Worm (Caenorhabditis elegans) whole organism, young adult: ENCODE results near the gene fbxb-74.
A peak's percentile ranks its signal among the peaks of the same experiment; 100 is the strongest.

Source experiments
- B0019.2 ChIP-seq: fragments of 200-800 bp; sonication (Bioruptor generic); conservative IDR thresholded peaks from 2 replicates; pipeline ENCODE4 v1.3.6; 2022; ENCODE audit warnings: missing genetic modification reagents, missing genetic modification characterization, missing compliant biosample characterization
- B0336.3 ChIP-seq: fragments of 200-800 bp; sonication (Bioruptor generic); IDR thresholded peaks from 2 replicates; pipeline ENCODE4 v1.3.6; 2022; ENCODE audit warnings: missing genetic modification characterization, missing compliant biosample characterization
- C06A6.2 ChIP-seq: fragments of 200-800 bp; sonication (Bioruptor generic); conservative IDR thresholded peaks from 2 replicates; pipeline ENCODE4 v1.3.6; 2022; ENCODE audit warnings: missing genetic modification characterization, missing compliant biosample characterization
- F10E7.11 ChIP-seq: sonication (generic microtip); optimal IDR thresholded peaks from 2 replicates; lab custom pipeline; 2017; ENCODE audit warnings: mild to moderate bottlenecking, missing genetic modification characterization, moderate library complexity, missing compliant biosample characterization
- F57C9.4 ChIP-seq: sonication (generic microtip); optimal IDR thresholded peaks from 2 replicates; lab custom pipeline; 2017; ENCODE audit warnings: mild to moderate bottlenecking, missing genetic modification characterization, missing compliant biosample characterization
- Y53G8AR.9 ChIP-seq: fragments of 200-800 bp; sonication (Bioruptor generic); conservative IDR thresholded peaks from 2 replicates; pipeline ENCODE4 v1.3.6; 2022; ENCODE audit warnings: missing genetic modification reagents, missing genetic modification characterization, missing compliant biosample characterization
- Y67H2A.10 ChIP-seq: fragments of 200-800 bp; sonication (Bioruptor generic); conservative IDR thresholded peaks from 2 replicates; pipeline ENCODE4 v1.3.6; 2022; ENCODE audit warnings: missing genetic modification reagents, missing genetic modification characterization, missing compliant biosample characterization
- Y79H2A.3 ChIP-seq: fragments of 200-800 bp; sonication (Bioruptor generic); conservative IDR thresholded peaks from 2 replicates; pipeline ENCODE4 v1.3.6; 2022; ENCODE audit warnings: missing genetic modification reagents, missing genetic modification characterization, missing compliant biosample characterization
- ZK185.1 ChIP-seq: sonication (generic microtip); optimal IDR thresholded peaks from 2 replicates; lab custom pipeline; 2016; ENCODE audit warnings: mild to moderate bottlenecking, missing genetic modification characterization, missing compliant biosample characterization; ENCODE audit not compliant: poor library complexity, severe bottlenecking
- akir-1 ChIP-seq: fragments of 200-800 bp; sonication (Bioruptor generic); optimal IDR thresholded peaks from 2 replicates; lab custom pipeline; 2018; ENCODE audit warnings: mild to moderate bottlenecking, missing genetic modification characterization, moderate library complexity, missing compliant biosample characterization
- aptf-3 ChIP-seq: fragments of 200-800 bp; sonication (Bioruptor generic); IDR thresholded peaks from 2 replicates; pipeline ENCODE4 v1.3.6; 2022; ENCODE audit warnings: missing genetic modification characterization, missing compliant biosample characterization
- attf-5 ChIP-seq: fragments of 200-800 bp; sonication (Bioruptor generic); optimal IDR thresholded peaks from 2 replicates; lab custom pipeline; 2018; ENCODE audit warnings: mild to moderate bottlenecking, missing genetic modification characterization, missing compliant biosample characterization
- attf-6 ChIP-seq: fragments of 200-800 bp; sonication (Bioruptor generic); IDR thresholded peaks from 2 replicates; pipeline ENCODE4 v1.3.6; 2022; ENCODE audit warnings: missing genetic modification reagents, missing genetic modification characterization, missing compliant biosample characterization
- cebp-1 ChIP-seq, 2 experiments: fragments of 200-800 bp in 1 of 2; sonication (Bioruptor generic) in 1 of 2; sonication (generic microtip) in 1 of 2; IDR thresholded peaks in 1 of 2; optimal IDR thresholded peaks in 1 of 2; 2 replicates each; pipeline versions ENCODE4 v1.3.6 to Lab custom; 2017 to 2022; ENCODE audit warnings: missing compliant biosample characterization in 2 of 2, missing genetic modification characterization in 2 of 2, mild to moderate bottlenecking in 1 of 2, missing genetic modification reagents in 1 of 2, moderate library complexity in 1 of 2
- ceh-100 ChIP-seq: fragments of 200-800 bp; sonication (Bioruptor generic); IDR thresholded peaks from 2 replicates; pipeline ENCODE4 v1.3.6; 2022; ENCODE audit warnings: missing genetic modification reagents, missing genetic modification characterization, missing compliant biosample characterization
- ceh-27 ChIP-seq: fragments of 200-800 bp; sonication (Bioruptor generic); optimal IDR thresholded peaks from 2 replicates; lab custom pipeline; 2018; ENCODE audit warnings: mild to moderate bottlenecking, missing genetic modification characterization, moderate library complexity, missing compliant biosample characterization
- ceh-58 ChIP-seq: fragments of 200-800 bp; sonication (Bioruptor generic); IDR thresholded peaks from 2 replicates; pipeline ENCODE4 v1.3.6; 2022; ENCODE audit warnings: missing genetic modification characterization, missing compliant biosample characterization
- chd-7 ChIP-seq: sonication (generic microtip); optimal IDR thresholded peaks from 2 replicates; lab custom pipeline; 2016; ENCODE audit warnings: mild to moderate bottlenecking, missing genetic modification characterization, moderate library complexity, missing compliant biosample characterization
- dpff-1 ChIP-seq: sonication (generic microtip); optimal IDR thresholded peaks from 2 replicates; lab custom pipeline; 2017; ENCODE audit warnings: mild to moderate bottlenecking, missing genetic modification characterization, missing compliant biosample characterization
- dpl-1 ChIP-seq: fragments of 150-350 bp; optimal IDR thresholded peaks from 2 replicates; lab custom pipeline; 2014; ENCODE audit warnings: missing biosample characterization, missing genetic modification reagents, missing genetic modification characterization
- efl-1 ChIP-seq: fragments of 150-350 bp; optimal IDR thresholded peaks from 2 replicates; lab custom pipeline; 2014; ENCODE audit warnings: missing biosample characterization, missing genetic modification reagents, missing genetic modification characterization
- hlh-26 ChIP-seq: fragments of 200-800 bp; sonication (Bioruptor generic); conservative IDR thresholded peaks from 2 replicates; pipeline ENCODE4 v1.3.6; 2022; ENCODE audit warnings: missing genetic modification reagents, missing genetic modification characterization, missing compliant biosample characterization
- hmg-1.2 ChIP-seq: fragments of 200-800 bp; sonication (Bioruptor generic); IDR thresholded peaks from 2 replicates; pipeline ENCODE4 v1.3.6; 2022; ENCODE audit warnings: missing genetic modification reagents, missing genetic modification characterization, missing compliant biosample characterization
- hrde-1 ChIP-seq: sonication (generic microtip); optimal IDR thresholded peaks from 2 replicates; lab custom pipeline; 2016; ENCODE audit warnings: missing genetic modification characterization, mild to moderate bottlenecking, missing compliant biosample characterization, moderate library complexity, missing genotype, missing genetic modification reagents, borderline replicate concordance
- hsf-1 ChIP-seq: fragments of 200-800 bp; sonication (Bioruptor generic); IDR thresholded peaks from 2 replicates; pipeline ENCODE4 v1.3.6; 2022; ENCODE audit warnings: missing genetic modification reagents, missing genetic modification characterization, missing compliant biosample characterization
- let-526 ChIP-seq: fragments of 200-800 bp; sonication (Bioruptor generic); IDR thresholded peaks from 2 replicates; pipeline ENCODE4 v1.3.6; 2022; ENCODE audit warnings: missing genetic modification reagents, missing genetic modification characterization, missing compliant biosample characterization
- let-607 ChIP-seq, 2 experiments: fragments of 200-800 bp in 1 of 2; sonication (Bioruptor generic) in 1 of 2; sonication (generic microtip) in 1 of 2; optimal IDR thresholded peaks; 2 replicates each; lab custom pipeline; 2016 to 2018; ENCODE audit warnings: mild to moderate bottlenecking in 2 of 2, missing compliant biosample characterization in 2 of 2, missing genetic modification characterization in 2 of 2, moderate library complexity in 2 of 2, missing genotype in 1 of 2
- lin-26 ChIP-seq: fragments of 200-800 bp; sonication (Bioruptor generic); IDR thresholded peaks from 2 replicates; pipeline ENCODE4 v1.3.6; 2022; ENCODE audit warnings: missing genetic modification reagents, missing genetic modification characterization, missing compliant biosample characterization
- lin-35 ChIP-seq, 3 experiments: fragments of 150-350 bp in 2 of 3; sonication (generic microtip) in 1 of 3; optimal IDR thresholded peaks; 2 replicates each; lab custom pipeline; 2014 to 2018; ENCODE audit warnings: missing biosample characterization in 3 of 3, missing genetic modification characterization in 3 of 3, missing genetic modification reagents in 3 of 3
- madf-10 ChIP-seq: sonication (generic microtip); optimal IDR thresholded peaks from 2 replicates; lab custom pipeline; 2016; ENCODE audit warnings: mild to moderate bottlenecking, missing genetic modification characterization, missing compliant biosample characterization
- madf-3 ChIP-seq: fragments of 200-800 bp; sonication (Bioruptor generic); IDR thresholded peaks from 2 replicates; pipeline ENCODE4 v1.3.6; 2022; ENCODE audit warnings: missing genetic modification reagents, missing genetic modification characterization, missing compliant biosample characterization
- nfya-2 ChIP-seq: fragments of 200-800 bp; sonication (Bioruptor generic); IDR thresholded peaks from 2 replicates; pipeline ENCODE4 v1.3.6; 2022; ENCODE audit warnings: missing genetic modification reagents, missing genetic modification characterization, missing compliant biosample characterization
- nhr-120 ChIP-seq: fragments of 200-800 bp; sonication (Bioruptor generic); IDR thresholded peaks from 2 replicates; pipeline ENCODE4 v1.3.6; 2022; ENCODE audit warnings: missing genetic modification characterization, missing compliant biosample characterization
- nhr-179 ChIP-seq: sonication (generic microtip); optimal IDR thresholded peaks from 2 replicates; lab custom pipeline; 2016; ENCODE audit warnings: mild to moderate bottlenecking, missing genetic modification characterization, missing compliant biosample characterization
- nhr-80 ChIP-seq: sonication (generic microtip); optimal IDR thresholded peaks from 2 replicates; lab custom pipeline; 2016; ENCODE audit warnings: missing genetic modification characterization, missing compliant biosample characterization
- pbrm-1 ChIP-seq: fragments of 200-800 bp; sonication (Bioruptor generic); IDR thresholded peaks from 2 replicates; pipeline ENCODE4 v1.3.6; 2022; ENCODE audit warnings: missing genetic modification reagents, missing genetic modification characterization, missing compliant biosample characterization
- rcor-1 ChIP-seq: fragments of 200-800 bp; sonication (Bioruptor generic); IDR thresholded peaks from 2 replicates; pipeline ENCODE4 v1.3.6; 2022; ENCODE audit warnings: missing genetic modification reagents, missing genetic modification characterization, missing compliant biosample characterization
- rec-8 ChIP-seq, 2 experiments: sonication (generic microtip); optimal IDR thresholded peaks; 2 replicates each; lab custom pipeline; 2016; ENCODE audit warnings: mild to moderate bottlenecking in 2 of 2, missing genetic modification characterization in 2 of 2, missing genetic modification reagents in 2 of 2, missing genotype in 2 of 2, missing biosample characterization in 1 of 2, missing compliant biosample characterization in 1 of 2, moderate library complexity in 1 of 2
- repo-1 ChIP-seq: sonication (generic microtip); optimal IDR thresholded peaks from 2 replicates; lab custom pipeline; 2017; ENCODE audit warnings: mild to moderate bottlenecking, missing genetic modification characterization, missing compliant biosample characterization
- sea-2 ChIP-seq: fragments of 200-800 bp; sonication (Bioruptor generic); IDR thresholded peaks from 2 replicates; pipeline ENCODE4 v1.3.6; 2022; ENCODE audit warnings: missing genetic modification characterization, missing compliant biosample characterization
- snpc-1.3 ChIP-seq: sonication (generic microtip); optimal IDR thresholded peaks from 2 replicates; lab custom pipeline; 2017; ENCODE audit warnings: missing genetic modification characterization, mild to moderate bottlenecking, missing compliant biosample characterization, antibody characterized with exemption, moderate library complexity, missing genotype, missing genetic modification reagents; ENCODE audit not compliant: insufficient read depth
- snpc-3.4 ChIP-seq: sonication (generic microtip); optimal IDR thresholded peaks from 2 replicates; lab custom pipeline; 2017; ENCODE audit warnings: missing genetic modification characterization, mild to moderate bottlenecking, missing compliant biosample characterization, antibody characterized with exemption, moderate library complexity, missing genotype, missing genetic modification reagents
- tbx-9 ChIP-seq: sonication (generic microtip); optimal IDR thresholded peaks from 2 replicates; lab custom pipeline; 2016; ENCODE audit warnings: borderline replicate concordance, missing genetic modification characterization, inconsistent platforms, missing compliant biosample characterization
- unc-130 ChIP-seq: sonication (generic microtip); optimal IDR thresholded peaks from 2 replicates; lab custom pipeline; 2016; ENCODE audit warnings: missing genetic modification reagents, missing genetic modification characterization, missing compliant biosample characterization
- ztf-18 ChIP-seq: sonication (generic microtip); optimal IDR thresholded peaks from 2 replicates; lab custom pipeline; 2016; ENCODE audit warnings: missing genotype, mild to moderate bottlenecking, missing genetic modification characterization, missing compliant biosample characterization
- ztf-22 ChIP-seq: fragments of 200-800 bp; sonication (Bioruptor generic); optimal IDR thresholded peaks from 2 replicates; lab custom pipeline; 2018; ENCODE audit warnings: mild to moderate bottlenecking, missing genetic modification characterization, moderate library complexity, missing compliant biosample characterization
- ztf-6 ChIP-seq: fragments of 200-800 bp; sonication (Bioruptor generic); IDR thresholded peaks from 2 replicates; pipeline ENCODE4 v1.3.6; 2022; ENCODE audit warnings: missing genetic modification reagents, missing genetic modification characterization, missing compliant biosample characterization

The fbxb-74 gene

DNA sequence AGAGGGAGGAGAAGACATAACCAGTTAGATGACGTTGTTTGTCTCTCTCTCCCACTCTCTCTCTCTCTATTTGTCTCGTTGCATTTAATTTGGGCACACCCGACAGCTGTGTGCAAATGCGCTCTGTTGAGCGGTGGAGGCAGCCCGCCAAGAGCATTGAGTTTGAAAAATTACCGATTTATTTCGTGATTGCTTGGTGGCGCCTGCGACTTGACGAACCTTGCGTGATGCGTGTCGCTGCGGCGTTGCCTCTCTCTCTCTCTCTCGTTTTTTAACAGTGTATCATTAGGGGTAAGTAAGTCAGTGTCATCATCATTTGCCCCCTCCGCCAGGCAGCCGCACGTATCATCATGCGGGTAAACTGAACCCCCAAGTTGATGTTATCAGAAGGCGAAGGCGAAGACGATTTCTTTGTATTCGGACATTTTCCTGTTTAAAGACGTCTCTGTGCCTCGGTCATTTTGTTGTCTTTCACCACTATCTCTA is 33.0 kb downstream of the fbxb-74 start (continued):
- TF ChIP-seq ztf-18 (tag; lab: Kevin White, UChicago) (peak; percentile 23), C06A6.2 (GFP tag; lab: Robert Waterston, UW) (no peak), B0336.3 (peak; percentile 32; the same call in 1 of the 2 replicates), attf-6 (GFP tag; lab: Robert Waterston, UW) (no peak), nhr-80 (tag; lab: Kevin White, UChicago) (peak; percentile 91), lin-35 (GFP tag; optimal IDR thresholded peaks at IDR 0.05; lab: Kevin White, UChicago) (peak in 1 of 3 experiments; percentile 37), nhr-120 (GFP tag; lab: Robert Waterston, UW) (no peak), rcor-1 (GFP tag; lab: Robert Waterston, UW) (peak; percentile 36; the same call in 1 of the 2 replicates), hlh-26 (no peak), madf-3 (GFP tag; lab: Robert Waterston, UW) (no peak), lin-26 (GFP tag; lab: Robert Waterston, UW) (peak; percentile 54; the same call in 1 of the 2 replicates), Y67H2A.10 (GFP tag; lab: Robert Waterston, UW) (no peak), nfya-2 (GFP tag; lab: Robert Waterston, UW) (no peak), Y53G8AR.9 (GFP tag; lab: Robert Waterston, UW) (no peak; the same call in 1 of the 2 replicates), dpl-1 (GFP tag; lab: Kevin White, UChicago) (no peak), hmg-1.2 (GFP tag; lab: Robert Waterston, UW) (peak; percentile 41; the same call in 1 of the 2 replicates), repo-1 (tag; lab: Kevin White, UChicago) (no peak), akir-1 (peak; percentile 62), ztf-22 (GFP tag; lab: Kevin White, UChicago) (peak; percentile 27), ceh-58 (no peak), hrde-1 (tag; lab: Kevin White, UChicago) (no peak), nhr-179 (tag; lab: Kevin White, UChicago) (no peak), unc-130 (GFP tag; lab: Kevin White, UChicago) (no peak), tbx-9 (tag; lab: Kevin White, UChicago) (no peak), madf-10 (tag; lab: Kevin White, UChicago) (peak; percentile 26), snpc-1.3 (tag; lab: Kevin White, UChicago) (no peak), B0019.2 (no peak), aptf-3 (no peak), chd-7 (peak; percentile 36), efl-1 (GFP tag; lab: Kevin White, UChicago) (no peak), sea-2 (no peak), rec-8 (tag; optimal IDR thresholded peaks at IDR 0.05; lab: Kevin White, UChicago) (no peak), pbrm-1 (0 out of 2 replicates have a peak, but pooled peaks have one; percentile 41), ZK185.1 (tag; lab: Kevin White, UChicago) (no peak), hsf-1 (GFP tag; lab: Robert Waterston, UW) (no peak), attf-5 (GFP tag; lab: Kevin White, UChicago) (peak; percentile 79), cebp-1 (GFP tag; IDR thresholded peaks at IDR 0.05; lab: Robert Waterston, UW) (peak; percentile 41), cebp-1 (tag; optimal IDR thresholded peaks at IDR 0.05; lab: Kevin White, UChicago) (peak; percentile 57), F57C9.4 (tag; lab: Kevin White, UChicago) (no peak), snpc-3.4 (tag; lab: Kevin White, UChicago) (no peak), let-607 (tag; optimal IDR thresholded peaks at IDR 0.05; lab: Kevin White, UChicago) (peak in 1 of 2 experiments; percentile 20), ceh-27 (GFP tag; lab: Kevin White, UChicago) (no peak), dpff-1 (tag; lab: Kevin White, UChicago) (no peak), ceh-100 (GFP tag; lab: Robert Waterston, UW) (no peak), let-526 (GFP tag; lab: Robert Waterston, UW) (no peak), F10E7.11 (tag; lab: Kevin White, UChicago) (no peak), ztf-6 (GFP tag; lab: Robert Waterston, UW) (no peak), Y79H2A.3 (GFP tag; lab: Robert Waterston, UW) (no peak)
